Worm (Caenorhabditis elegans): ENCODE measurements around the gene nlp-55.

The nlp-55 gene

DNA sequence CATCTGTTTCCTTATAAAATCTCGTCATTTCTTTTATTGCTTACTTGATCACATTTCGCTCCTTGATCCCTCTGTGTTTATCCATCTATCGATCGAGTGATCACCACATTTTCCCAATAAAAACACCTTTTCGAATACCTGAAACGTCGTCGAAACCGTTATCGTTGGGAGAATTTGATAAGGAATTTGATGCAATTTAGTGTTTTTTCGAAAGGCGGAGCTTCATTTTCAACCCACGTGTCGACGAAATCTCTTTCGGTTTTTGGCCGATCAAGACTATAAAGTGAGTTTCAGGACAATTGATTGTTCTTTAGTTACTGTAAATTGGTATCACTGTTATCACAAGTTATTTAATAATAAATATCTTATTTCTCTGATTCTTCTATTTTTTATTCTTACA, 30.6 kb downstream of the nlp-55 start, which contains the start of gene srdh-1:
Gene srdh-1 (plus strand): TSS at position 43 of the 400 bp plus-strand sequence.
- no peak for TF ChIP-seq ama-1 (optimal IDR thresholded peaks at IDR 0.05)
- no peak for TF ChIP-seq tbx-37 (GFP tag; conservative IDR thresholded peaks at IDR 0.05)
- no peak for TF ChIP-seq hmg-4 (GFP tag; optimal IDR thresholded peaks at IDR 0.05)
- TF ChIP-seq aly-1 (tag; optimal IDR thresholded peaks at IDR 0.05): no peak
- no peak for TF ChIP-seq ceh-36 (tag; optimal IDR thresholded peaks at IDR 0.05)
- no peak for TF ChIP-seq F13C5.2 (tag; optimal IDR thresholded peaks at IDR 0.05)
- no peak for TF ChIP-seq hnd-1 (tag; optimal IDR thresholded peaks at IDR 0.05)
- no peak for TF ChIP-seq hmbx-1 (tag; optimal IDR thresholded peaks at IDR 0.05)
- TF ChIP-seq pes-1 (GFP tag; IDR thresholded peaks at IDR 0.05): no peak
- no peak for TF ChIP-seq ceh-13 (GFP tag; optimal IDR thresholded peaks at IDR 0.05)
- TF ChIP-seq tra-4 (tag; optimal IDR thresholded peaks at IDR 0.05): no peak
- TF ChIP-seq ets-7 (tag; optimal IDR thresholded peaks at IDR 0.05): no peak
- TF ChIP-seq sea-1 (GFP tag; conservative IDR thresholded peaks at IDR 0.05): no peak
- no peak for TF ChIP-seq B0310.2 (tag; optimal IDR thresholded peaks at IDR 0.05)

DNA sequence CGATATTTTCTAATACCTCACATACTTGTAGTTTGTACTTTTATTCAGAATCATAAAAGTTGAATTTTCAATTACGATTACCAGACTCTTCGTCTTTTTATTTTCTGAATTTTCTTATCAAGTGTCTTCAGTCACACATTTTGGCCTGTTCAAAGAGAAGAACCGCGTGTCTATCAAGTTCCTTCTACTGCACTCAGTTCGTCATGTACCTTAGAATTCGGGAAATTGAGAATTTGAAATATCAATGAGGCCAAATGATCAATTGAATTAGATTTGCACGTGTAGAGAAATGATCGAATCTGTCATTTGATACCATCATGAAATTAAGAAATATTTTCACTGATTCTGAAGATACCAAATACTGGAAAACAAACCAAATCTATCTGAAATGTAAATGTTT, 31.6 kb downstream of the nlp-55 start:
- TF ChIP-seq hnd-1 (tag; optimal IDR thresholded peaks at IDR 0.05): no peak
- no peak for TF ChIP-seq aly-1 (tag; optimal IDR thresholded peaks at IDR 0.05)
- TF ChIP-seq tbx-11 (GFP tag; IDR thresholded peaks at IDR 0.05): no peak
- no peak for TF ChIP-seq ceh-13 (GFP tag; optimal IDR thresholded peaks at IDR 0.05)
- TF ChIP-seq ets-7 (tag; optimal IDR thresholded peaks at IDR 0.05): no peak
- TF ChIP-seq ama-1 (optimal IDR thresholded peaks at IDR 0.05): no peak
- no peak for TF ChIP-seq sea-1 (GFP tag; conservative IDR thresholded peaks at IDR 0.05)
- no peak for TF ChIP-seq hmg-4 (GFP tag; optimal IDR thresholded peaks at IDR 0.05)

DNA sequence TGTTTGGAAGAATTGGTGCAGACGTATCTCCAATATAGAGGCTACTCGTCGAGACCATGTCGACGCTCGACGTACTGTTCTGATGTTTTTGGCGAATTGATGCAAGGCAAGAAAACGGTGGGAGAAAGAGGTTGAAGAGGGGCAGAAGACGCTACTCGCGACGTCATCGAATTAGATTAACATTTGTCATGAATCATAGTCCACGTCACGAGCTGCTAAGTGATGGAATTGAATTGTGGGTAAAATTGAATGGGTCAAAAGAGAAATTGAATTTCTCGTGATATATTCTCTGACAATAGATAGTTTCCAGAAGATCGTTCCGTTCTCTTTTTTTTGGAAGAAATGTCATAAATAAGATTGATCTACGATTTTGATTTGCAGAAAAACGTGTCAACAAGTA, 35.5 kb downstream of the nlp-55 start:
- no peak for TF ChIP-seq F13C5.2 (tag; optimal IDR thresholded peaks at IDR 0.05)
- no peak for TF ChIP-seq hmg-4 (GFP tag; optimal IDR thresholded peaks at IDR 0.05)
- no peak for TF ChIP-seq flt-1 (GFP tag; IDR thresholded peaks at IDR 0.05)
- TF ChIP-seq scrt-1 (GFP tag; IDR thresholded peaks at IDR 0.05): no peak
- no peak for TF ChIP-seq B0310.2 (tag; optimal IDR thresholded peaks at IDR 0.05)
- no peak for TF ChIP-seq aly-1 (tag; optimal IDR thresholded peaks at IDR 0.05)
- no peak for TF ChIP-seq tbx-11 (GFP tag; IDR thresholded peaks at IDR 0.05)
- TF ChIP-seq ceh-36 (tag; optimal IDR thresholded peaks at IDR 0.05): no peak
- no peak for TF ChIP-seq pes-1 (GFP tag; IDR thresholded peaks at IDR 0.05)
- TF ChIP-seq ama-1 (optimal IDR thresholded peaks at IDR 0.05): no peak
- TF ChIP-seq ets-7 (tag; optimal IDR thresholded peaks at IDR 0.05): no peak
- no peak for TF ChIP-seq hmbx-1 (tag; optimal IDR thresholded peaks at IDR 0.05)
- TF ChIP-seq tbx-37 (GFP tag; conservative IDR thresholded peaks at IDR 0.05): no peak
- TF ChIP-seq ceh-13 (GFP tag; optimal IDR thresholded peaks at IDR 0.05): no peak

DNA sequence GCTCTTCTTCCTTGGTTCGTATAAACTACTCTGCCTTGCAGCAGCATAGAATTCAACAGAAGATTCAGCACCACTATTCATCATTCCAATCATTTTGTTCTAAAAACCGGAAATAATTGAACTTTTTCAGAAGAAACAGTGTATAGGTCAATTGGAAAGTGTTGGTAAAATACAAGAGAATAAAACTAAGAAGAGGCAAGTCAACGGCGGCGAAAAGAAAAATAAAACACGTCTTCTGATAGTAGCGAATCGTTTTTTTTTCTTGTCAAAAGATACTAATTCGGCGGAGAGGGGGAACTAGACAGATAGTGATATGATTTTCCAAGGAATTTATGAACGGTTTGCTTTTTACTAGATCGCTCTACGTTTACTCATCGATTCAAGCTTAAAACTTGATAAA, 36.2 kb downstream of the nlp-55 start, which contains the start of gene F35C11.6:
Gene F35C11.6 (minus strand): TSS at position 101 of the 400 bp plus-strand sequence.
- TF ChIP-seq sea-1 (GFP tag; conservative IDR thresholded peaks at IDR 0.05) (no peak), ets-7 (tag; optimal IDR thresholded peaks at IDR 0.05) (no peak), tbx-11 (GFP tag; IDR thresholded peaks at IDR 0.05) (no peak), pes-1 (GFP tag; IDR thresholded peaks at IDR 0.05) (no peak), ceh-36 (tag; optimal IDR thresholded peaks at IDR 0.05) (no peak), tbx-37 (GFP tag; conservative IDR thresholded peaks at IDR 0.05) (no peak)

DNA sequence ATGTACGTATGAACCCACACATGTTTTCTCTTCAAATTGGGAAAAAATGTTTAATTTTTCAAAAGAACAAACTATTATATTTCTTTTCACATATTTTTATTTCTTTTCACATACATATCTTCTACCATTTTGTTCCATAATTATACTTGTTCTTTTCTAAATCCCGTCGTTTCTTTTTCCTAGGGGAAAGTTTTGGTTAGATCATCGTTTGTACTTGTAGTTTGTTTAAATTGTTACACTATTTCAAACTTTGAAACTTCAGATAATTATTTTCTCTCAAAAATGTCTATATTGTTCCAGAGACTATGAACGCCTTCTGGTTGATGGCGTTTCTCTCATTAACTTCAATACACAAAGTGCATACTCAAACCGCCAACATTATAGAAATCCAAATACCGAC, 39.2 kb downstream of the nlp-55 start, which contains the start of gene F35C11.7:
Gene F35C11.7 (plus strand): TSS at position 301 of the 400 bp plus-strand sequence.
- TF ChIP-seq tbx-11 (GFP tag; IDR thresholded peaks at IDR 0.05): no peak
- no peak for TF ChIP-seq tra-4 (tag; optimal IDR thresholded peaks at IDR 0.05)
- TF ChIP-seq ama-1 (optimal IDR thresholded peaks at IDR 0.05): no peak
- TF ChIP-seq ets-7 (tag; optimal IDR thresholded peaks at IDR 0.05): no peak
- no peak for TF ChIP-seq tbx-37 (GFP tag; conservative IDR thresholded peaks at IDR 0.05)
- TF ChIP-seq ceh-36 (tag; optimal IDR thresholded peaks at IDR 0.05): no peak
- TF ChIP-seq sea-1 (GFP tag; conservative IDR thresholded peaks at IDR 0.05): no peak
- TF ChIP-seq hmg-4 (GFP tag; optimal IDR thresholded peaks at IDR 0.05): no peak
- no peak for TF ChIP-seq ceh-13 (GFP tag; optimal IDR thresholded peaks at IDR 0.05)
- TF ChIP-seq aly-1 (tag; optimal IDR thresholded peaks at IDR 0.05): no peak
- TF ChIP-seq hmbx-1 (tag; optimal IDR thresholded peaks at IDR 0.05): no peak
- no peak for TF ChIP-seq hnd-1 (tag; optimal IDR thresholded peaks at IDR 0.05)
- no peak for TF ChIP-seq F13C5.2 (tag; optimal IDR thresholded peaks at IDR 0.05)
- no peak for TF ChIP-seq B0310.2 (tag; optimal IDR thresholded peaks at IDR 0.05)

DNA sequence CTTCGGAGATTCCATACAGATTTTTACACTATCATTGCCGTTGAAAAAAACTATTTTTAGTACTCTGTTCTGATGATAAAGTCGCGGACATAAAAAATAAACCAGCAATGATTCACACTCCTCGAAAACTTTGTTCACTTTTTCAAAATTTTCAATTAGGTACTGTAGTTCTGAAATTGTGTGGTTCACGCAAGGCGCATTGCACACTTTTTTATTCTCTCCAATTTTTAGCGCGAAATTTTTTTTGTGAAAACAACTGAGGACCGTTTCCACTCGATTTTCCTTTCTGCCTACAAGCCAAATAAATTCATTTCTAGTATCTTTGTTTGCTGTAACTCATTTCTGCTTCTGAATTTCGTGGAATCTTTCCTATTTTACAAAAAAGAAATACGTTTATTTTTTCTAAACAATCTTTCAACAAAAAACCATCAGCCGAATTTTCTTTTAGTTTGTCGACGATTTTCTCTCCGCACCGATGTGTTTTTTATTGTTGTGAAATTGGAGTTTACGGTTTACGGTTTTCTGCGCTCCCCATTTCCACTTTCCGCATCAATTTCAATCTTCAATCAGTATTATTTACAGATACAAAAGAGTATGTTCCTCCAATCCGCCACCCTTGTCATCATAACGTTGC, 41.9 kb downstream of the nlp-55 start, which contains the start of gene F35C11.5:
Gene F35C11.5 (plus strand): TSS at position 584 of the 634 bp plus-strand sequence.
- TF ChIP-seq F13C5.2 (tag; optimal IDR thresholded peaks at IDR 0.05): no peak
- TF ChIP-seq hmbx-1 (tag; optimal IDR thresholded peaks at IDR 0.05): no peak
- no peak for TF ChIP-seq sea-1 (GFP tag; conservative IDR thresholded peaks at IDR 0.05)
- TF ChIP-seq ceh-13 (GFP tag; optimal IDR thresholded peaks at IDR 0.05): no peak
- TF ChIP-seq ceh-36 (tag; optimal IDR thresholded peaks at IDR 0.05): no peak
- TF ChIP-seq tbx-11 (GFP tag; IDR thresholded peaks at IDR 0.05): no peak
- no peak for TF ChIP-seq ama-1 (optimal IDR thresholded peaks at IDR 0.05)
- no peak for TF ChIP-seq tbx-37 (GFP tag; conservative IDR thresholded peaks at IDR 0.05)
- TF ChIP-seq B0310.2 (tag; optimal IDR thresholded peaks at IDR 0.05): no peak

DNA sequence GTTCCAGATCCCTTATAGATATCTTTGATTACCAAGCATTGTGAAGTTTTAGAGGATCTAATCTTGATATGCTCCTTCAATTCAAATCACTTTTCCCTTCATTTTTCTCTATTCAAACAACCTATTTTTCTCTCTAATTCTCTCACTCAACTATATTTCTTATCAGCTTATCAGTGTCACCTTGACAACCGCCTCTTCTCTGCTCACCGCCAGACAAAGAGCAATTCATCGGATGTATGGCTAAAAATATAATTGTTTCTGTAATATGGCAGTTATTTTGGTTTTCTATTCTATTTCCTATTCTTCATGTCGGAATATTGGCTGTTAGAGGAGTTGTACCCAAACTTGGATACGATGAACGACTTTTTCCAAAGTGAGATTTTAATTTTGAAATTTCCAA, 45.5 kb downstream of the nlp-55 start:
- TF ChIP-seq F13C5.2 (tag; optimal IDR thresholded peaks at IDR 0.05) (no peak), ceh-36 (tag; optimal IDR thresholded peaks at IDR 0.05) (no peak), tbx-11 (GFP tag; IDR thresholded peaks at IDR 0.05) (no peak), sea-1 (GFP tag; conservative IDR thresholded peaks at IDR 0.05) (no peak), hnd-1 (tag; optimal IDR thresholded peaks at IDR 0.05) (no peak), pes-1 (GFP tag; IDR thresholded peaks at IDR 0.05) (no peak), B0310.2 (tag; optimal IDR thresholded peaks at IDR 0.05) (no peak), ets-7 (tag; optimal IDR thresholded peaks at IDR 0.05) (no peak), tbx-37 (GFP tag; conservative IDR thresholded peaks at IDR 0.05) (no peak)
